Worm (Caenorhabditis elegans) whole organism, late embryonic: ENCODE measurements around the gene R08A2.1.

ENCODE experiments used
- K02D7.2 ChIP-seq: sonication (generic microtip); optimal IDR thresholded peaks from 2 replicates; lab custom pipeline; 2017; ENCODE audit warnings: mild to moderate bottlenecking, missing genetic modification characterization, missing compliant biosample characterization
- ama-1 ChIP-seq: fragments of 150-350 bp; optimal IDR thresholded peaks from 2 replicates; lab custom pipeline; 2014
- ceh-19 ChIP-seq: fragments of 200-800 bp; sonication (Bioruptor generic); optimal IDR thresholded peaks from 2 replicates; lab custom pipeline; 2018; ENCODE audit warnings: mild to moderate bottlenecking, missing genetic modification characterization, missing compliant biosample characterization
- ceh-2 ChIP-seq: sonication (generic microtip); optimal IDR thresholded peaks from 2 replicates; lab custom pipeline; 2016; ENCODE audit warnings: missing genotype, missing genetic modification characterization, missing compliant biosample characterization
- ceh-22 ChIP-seq: sonication (generic microtip); optimal IDR thresholded peaks from 2 replicates; lab custom pipeline; 2017; ENCODE audit warnings: missing biosample characterization, missing genetic modification characterization
- ceh-24 ChIP-seq: sonication (generic microtip); optimal IDR thresholded peaks from 2 replicates; lab custom pipeline; 2016; ENCODE audit warnings: mild to moderate bottlenecking, missing genetic modification characterization, missing compliant biosample characterization
- ceh-30 ChIP-seq: fragments of 150-350 bp; optimal IDR thresholded peaks from 2 replicates; lab custom pipeline; 2014; ENCODE audit warnings: missing biosample characterization, missing genetic modification characterization
- ceh-45 ChIP-seq: fragments of 200-800 bp; sonication (Bioruptor generic); IDR thresholded peaks from 2 replicates; pipeline ENCODE4 v1.3.6; 2022; ENCODE audit warnings: missing genetic modification reagents, missing genetic modification characterization, missing compliant biosample characterization
- ceh-48 ChIP-seq: sonication (generic microtip); optimal IDR thresholded peaks from 2 replicates; lab custom pipeline; 2016; ENCODE audit warnings: missing genetic modification characterization, inconsistent platforms, missing compliant biosample characterization
- ceh-6 ChIP-seq: fragments of 200-800 bp; sonication (Bioruptor generic); optimal IDR thresholded peaks from 2 replicates; lab custom pipeline; 2018; ENCODE audit warnings: mild to moderate bottlenecking, missing genetic modification characterization, missing compliant biosample characterization
- ceh-9 ChIP-seq: sonication (generic microtip); optimal IDR thresholded peaks from 2 replicates; lab custom pipeline; 2016; ENCODE audit warnings: mild to moderate bottlenecking, missing genetic modification characterization, inconsistent platforms, missing compliant biosample characterization
- dve-1 ChIP-seq: sonication (generic microtip); optimal IDR thresholded peaks from 2 replicates; lab custom pipeline; 2017; ENCODE audit warnings: antibody characterized with exemption, mild to moderate bottlenecking, missing genetic modification characterization, missing compliant biosample characterization
- elt-4 ChIP-seq: sonication (generic microtip); optimal IDR thresholded peaks from 2 replicates; lab custom pipeline; 2016; ENCODE audit warnings: missing genetic modification characterization, missing compliant biosample characterization
- eyg-1 ChIP-seq: sonication (generic microtip); optimal IDR thresholded peaks from 2 replicates; lab custom pipeline; 2016; ENCODE audit warnings: missing genotype, missing genetic modification characterization, missing compliant biosample characterization
- madf-2 ChIP-seq: sonication (generic microtip); optimal IDR thresholded peaks from 2 replicates; lab custom pipeline; 2017; ENCODE audit warnings: missing genetic modification characterization, missing compliant biosample characterization
- pax-1 ChIP-seq: fragments of 150-350 bp; optimal IDR thresholded peaks from 2 replicates; lab custom pipeline; 2014; ENCODE audit warnings: missing biosample characterization, missing genetic modification characterization
- pqm-1 ChIP-seq: sonication (generic microtip); optimal IDR thresholded peaks from 2 replicates; lab custom pipeline; 2016; ENCODE audit warnings: missing genetic modification characterization, missing compliant biosample characterization
- pros-1 ChIP-seq: fragments of 150-350 bp; optimal IDR thresholded peaks from 2 replicates; lab custom pipeline; 2014; ENCODE audit warnings: missing biosample characterization, missing genetic modification reagents, missing genetic modification characterization
- ref-2 ChIP-seq: sonication (generic microtip); optimal IDR thresholded peaks from 2 replicates; lab custom pipeline; 2016; ENCODE audit warnings: missing genetic modification characterization, missing compliant biosample characterization
- sdc-2 ChIP-seq: sonication (generic microtip); optimal IDR thresholded peaks from 2 replicates; lab custom pipeline; 2016; ENCODE audit warnings: missing genotype, missing genetic modification characterization, missing compliant biosample characterization
- tbx-7 ChIP-seq: sonication (generic microtip); optimal IDR thresholded peaks from 2 replicates; lab custom pipeline; 2016; ENCODE audit warnings: missing genotype, missing genetic modification characterization, missing compliant biosample characterization
- ttx-3 ChIP-seq: sonication (generic microtip); optimal IDR thresholded peaks from 2 replicates; lab custom pipeline; 2016; ENCODE audit warnings: missing genetic modification reagents, missing genetic modification characterization, missing compliant biosample characterization
- unc-3 ChIP-seq, 2 experiments: fragments of 200-800 bp in 1 of 2; sonication (Bioruptor generic) in 1 of 2; sonication (generic microtip) in 1 of 2; conservative IDR thresholded peaks in 1 of 2; optimal IDR thresholded peaks in 1 of 2; 2 replicates each; pipeline versions ENCODE4 v1.3.6 to Lab custom; 2016 to 2022; ENCODE audit warnings: missing compliant biosample characterization in 2 of 2, missing genetic modification characterization in 2 of 2, missing genetic modification reagents in 1 of 2
- unc-42 ChIP-seq: sonication (generic microtip); optimal IDR thresholded peaks from 2 replicates; lab custom pipeline; 2016; ENCODE audit warnings: missing genotype, missing genetic modification characterization, missing compliant biosample characterization
- unc-55 ChIP-seq: sonication (generic microtip); optimal IDR thresholded peaks from 2 replicates; lab custom pipeline; 2017; ENCODE audit warnings: missing biosample characterization, missing genetic modification reagents, missing genetic modification characterization
- unc-86 ChIP-seq: sonication (generic microtip); optimal IDR thresholded peaks from 2 replicates; lab custom pipeline; 2016; ENCODE audit warnings: missing genetic modification characterization, missing compliant biosample characterization

The R08A2.1 gene

ce11 chrV:14748608-14749137 lies 29.3 kb upstream of the R08A2.1 start, which contains the start of the genes lipl-8 and Y50E8A.22:
TSS of gene lipl-8 (minus strand) at chrV:14748708.
TSS of gene Y50E8A.22 (minus strand) at chrV:14749087.
- TF ChIP-seq madf-2 (tag; lab: Kevin White, UChicago): no peak
- no peak for TF ChIP-seq unc-3 (GFP tag; conservative IDR thresholded peaks at IDR 0.05; lab: Robert Waterston, UW)
- no peak for TF ChIP-seq unc-3 (tag; optimal IDR thresholded peaks at IDR 0.05; lab: Kevin White, UChicago)
- no peak for TF ChIP-seq tbx-7 (tag; lab: Kevin White, UChicago)

- TF ChIP-seq ttx-3 (tag; lab: Kevin White, UChicago) (no peak), madf-2 (tag; lab: Kevin White, UChicago) (no peak), ceh-48 (tag; lab: Kevin White, UChicago) (no peak), unc-55 (GFP tag; lab: Kevin White, UChicago) (no peak), pros-1 (tag; lab: Kevin White, UChicago) (no peak), ama-1 (lab: Kevin White, UChicago) (no peak), tbx-7 (tag; lab: Kevin White, UChicago) (no peak)
Observed at ce11 chrV:14746975-14747374, 27.6 kb upstream of the R08A2.1 start.

DNA sequence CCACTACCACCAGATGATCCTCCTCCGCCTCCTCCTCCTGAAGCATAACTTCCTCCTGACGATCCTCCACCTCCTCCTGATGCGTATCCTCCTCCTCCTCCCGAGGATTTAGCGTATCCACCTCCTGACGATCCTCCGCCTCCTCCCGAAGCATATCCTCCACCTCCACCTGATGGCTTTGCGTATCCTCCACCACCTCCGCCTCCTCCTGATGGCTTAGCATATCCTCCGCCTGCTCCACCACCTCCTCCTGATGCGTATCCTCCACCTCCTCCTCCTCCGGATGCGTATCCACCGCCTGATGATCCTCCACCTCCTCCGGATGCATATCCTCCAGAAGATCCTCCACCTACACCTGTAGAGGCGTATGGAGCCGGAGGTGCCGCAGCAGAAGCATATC lies 25.4 kb upstream of the R08A2.1 start:
- no peak for TF ChIP-seq ceh-45 (GFP tag; lab: Robert Waterston, UW)
- no peak for TF ChIP-seq ceh-22
- peak; percentile 2 for TF ChIP-seq dve-1 (tag; lab: Kevin White, UChicago)

ce11 chrV:14741233-14741632 lies 21.8 kb upstream of the R08A2.1 start, which contains the start of gene Y50E8A.6:
TSS of gene Y50E8A.6 (minus strand) at chrV:14741333.
- TF ChIP-seq ceh-30 (tag; lab: Kevin White, UChicago) (no peak), ceh-24 (tag; lab: Kevin White, UChicago) (no peak), madf-2 (tag; lab: Kevin White, UChicago) (no peak), unc-42 (tag; lab: Kevin White, UChicago) (no peak), K02D7.2 (tag; lab: Kevin White, UChicago) (no peak), ceh-2 (no peak), pros-1 (tag; lab: Kevin White, UChicago) (no peak), ceh-19 (GFP tag; lab: Kevin White, UChicago) (no peak), ceh-6 (no peak), pqm-1 (tag; lab: Kevin White, UChicago) (no peak), sdc-2 (tag; lab: Kevin White, UChicago) (no peak)

ce11 chrV:14736851-14737250 lies 17.5 kb upstream of the R08A2.1 start, which contains the start of gene Y50E8A.5:
TSS of gene Y50E8A.5 (minus strand) at chrV:14736951.
- TF ChIP-seq ceh-6 (no peak), ceh-24 (tag; lab: Kevin White, UChicago) (no peak), unc-86 (no peak)

DNA sequence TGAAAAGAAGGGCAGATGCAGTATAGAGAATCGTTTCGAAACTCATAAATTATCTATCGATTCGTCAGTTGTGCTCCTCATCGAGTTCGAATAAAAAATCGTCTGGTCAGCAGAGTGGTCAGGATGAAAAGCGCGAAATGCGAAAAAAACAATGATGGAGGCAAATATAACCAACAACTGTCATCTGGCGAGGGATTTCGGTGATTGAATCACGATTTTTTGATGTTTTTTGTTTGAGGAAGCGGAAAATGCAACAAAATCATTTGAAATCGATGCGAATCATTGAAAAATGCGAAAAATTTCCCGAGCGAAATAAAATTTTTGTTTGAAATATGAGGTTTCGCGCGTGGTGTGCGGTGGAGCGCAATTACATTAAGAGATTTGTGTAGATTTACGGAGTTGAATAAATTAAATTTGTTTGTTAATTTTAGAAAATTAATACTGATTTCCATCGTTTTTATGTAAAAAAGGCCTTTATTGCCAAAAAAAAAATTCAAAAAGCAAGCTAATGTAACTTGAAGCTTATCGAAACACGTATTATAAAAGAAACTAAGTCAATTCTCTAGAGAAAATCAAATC lies 14.9 kb upstream of the R08A2.1 start, which contains the start of gene unc-61:
Gene unc-61, minus strand, starts transcription at position 51 of the 579 bp plus-strand sequence.
- TF ChIP-seq ceh-9 (tag; lab: Kevin White, UChicago): no peak
- peak; percentile 90 for TF ChIP-seq unc-42 (tag; lab: Kevin White, UChicago)
- TF ChIP-seq unc-86: no peak

ce11 chrV:14729343-14729742 lies 10.0 kb upstream of the R08A2.1 start, which contains the start of gene oig-3:
TSS of gene oig-3 (plus strand) at chrV:14729643.
- TF ChIP-seq tbx-7 (tag; lab: Kevin White, UChicago) (no peak), elt-4 (no peak), eyg-1 (tag; lab: Kevin White, UChicago) (no peak), pax-1 (tag; lab: Kevin White, UChicago) (no peak), ceh-48 (tag; lab: Kevin White, UChicago) (no peak), ref-2 (tag; lab: Kevin White, UChicago) (no peak)
